Fruit fly (Drosophila melanogaster): Measurements from ENCODE around the gene CG42537.

Gene CG42537

dm6 chr3R:6350755-6351154 is 26.8 kb upstream of the CG42537 start, which contains the start of gene Pak (continued):
- TF ChIP-seq CG34376 (GFP tag; optimal IDR thresholded peaks at IDR 0.05) (no peak), wdn (GFP tag; IDR thresholded peaks at IDR 0.05) (no peak), HLH3B (GFP tag; IDR thresholded peaks at IDR 0.05) (no peak), tup (GFP tag; optimal IDR thresholded peaks at IDR 0.05) (no peak), Stat92E (GFP tag; optimal IDR thresholded peaks at IDR 0.05) (no peak), E2f1 (GFP tag; IDR thresholded peaks at IDR 0.05) (no peak), CG11560 (tag; IDR thresholded peaks at IDR 0.05) (peak; percentile 97), CG4617 (GFP tag; optimal IDR thresholded peaks at IDR 0.05; ENCODE audit: borderline replicate concordance) (peak; percentile 95), Dip3 (GFP tag; optimal IDR thresholded peaks at IDR 0.05) (no peak), CG13894 (tag; optimal IDR thresholded peaks at IDR 0.05) (no peak), CG8765 (GFP tag; IDR thresholded peaks at IDR 0.05) (no peak), vfl (GFP tag; optimal IDR thresholded peaks at IDR 0.05) (no peak), Abd-B (GFP tag; optimal IDR thresholded peaks at IDR 0.05) (peak; percentile 12), jumu (GFP tag; optimal IDR thresholded peaks at IDR 0.05) (peak; percentile 1), E2f2 (GFP tag; IDR thresholded peaks at IDR 0.05) (peak; percentile 70), CG8359 (GFP tag; optimal IDR thresholded peaks at IDR 0.05; ENCODE audit: borderline replicate concordance) (no peak), CG10274 (GFP tag; optimal IDR thresholded peaks at IDR 0.05) (no peak), CG17568 (GFP tag; optimal IDR thresholded peaks at IDR 0.05) (no peak), esg (GFP tag; conservative IDR thresholded peaks at IDR 0.05) (no peak), sr (GFP tag; IDR thresholded peaks at IDR 0.05) (no peak), Lhr (GFP tag; optimal IDR thresholded peaks at IDR 0.05) (peak; percentile 48), sim (GFP tag; IDR thresholded peaks at IDR 0.05) (no peak), ci (GFP tag; IDR thresholded peaks at IDR 0.05) (0 out of 3 replicates have a peak, but pooled peaks have one; percentile 20), Dp (GFP tag; optimal IDR thresholded peaks at IDR 0.05) (peak; percentile 64), Neu2 (GFP tag; optimal IDR thresholded peaks at IDR 0.05; ENCODE audit: borderline replicate concordance) (no peak), Drgx (GFP tag; IDR thresholded peaks at IDR 0.05) (no peak), CG4730 (GFP tag; IDR thresholded peaks at IDR 0.05) (no peak), CG2889 (GFP tag; IDR thresholded peaks at IDR 0.05) (no peak), Ssrp (tag; optimal IDR thresholded peaks at IDR 0.05) (no peak), NfI (GFP tag; optimal IDR thresholded peaks at IDR 0.05) (no peak), hb (GFP tag; IDR thresholded peaks at IDR 0.05; ENCODE audit: partially characterized antibody) (peak; percentile 87), p53 (GFP tag; optimal IDR thresholded peaks at IDR 0.05) (no peak), HmgZ (tag; optimal IDR thresholded peaks at IDR 0.05) (peak; percentile 33), CG7556 (GFP tag; optimal IDR thresholded peaks at IDR 0.05) (no peak), Fer3 (tag; optimal IDR thresholded peaks at IDR 0.05) (no peak), nom (GFP tag; optimal IDR thresholded peaks at IDR 0.05) (no peak), zf30C (GFP tag; optimal IDR thresholded peaks at IDR 0.05) (no peak), Poxn (GFP tag; IDR thresholded peaks at IDR 0.05) (no peak), pnt (GFP tag; optimal IDR thresholded peaks at IDR 0.05) (no peak), CG2120 (GFP tag; optimal IDR thresholded peaks at IDR 0.05) (peak; percentile 26)

- peak; percentile 44 to 93 for TF ChIP-seq insv (GFP tag; optimal IDR thresholded peaks at IDR 0.05)
- no peak for TF ChIP-seq run (tag; optimal IDR thresholded peaks at IDR 0.05)
- peak; percentile 100 for TF ChIP-seq CG6254 (GFP tag; optimal IDR thresholded peaks at IDR 0.05)
- TF ChIP-seq Drgx (GFP tag; IDR thresholded peaks at IDR 0.05): peak; percentile 23; the same call in 1 of the 2 replicates
- TF ChIP-seq CG4617 (GFP tag; optimal IDR thresholded peaks at IDR 0.05; ENCODE audit: borderline replicate concordance): peak; percentile 72
- peak; percentile 4 for TF ChIP-seq D (optimal IDR thresholded peaks at IDR 0.05)
- no peak for TF ChIP-seq D (GFP tag; optimal IDR thresholded peaks at IDR 0.05)
- no peak for TF ChIP-seq sug (tag; optimal IDR thresholded peaks at IDR 0.05)
- TF ChIP-seq nom (GFP tag; optimal IDR thresholded peaks at IDR 0.05): peak; percentile 35
- peak; percentile 61 for TF ChIP-seq crol (GFP tag; IDR thresholded peaks at IDR 0.05)
- TF ChIP-seq HLHmδ (GFP tag; optimal IDR thresholded peaks at IDR 0.05): peak; percentile 20
- no peak for TF ChIP-seq gfzf (GFP tag; optimal IDR thresholded peaks at IDR 0.05)
- no peak for TF ChIP-seq CG17361 (GFP tag; IDR thresholded peaks at IDR 0.05)
- TF ChIP-seq Hr78 (GFP tag; optimal IDR thresholded peaks at IDR 0.05): no peak
- TF ChIP-seq CG2875 (GFP tag; optimal IDR thresholded peaks at IDR 0.05): no peak
Measured at dm6 chr3R:6351181-6351580, 26.4 kb upstream of the CG42537 start.

All from whole organism, embryonic.